Fruit fly (Drosophila melanogaster) whole organism, embryonic: Measurements from ENCODE around the gene ocn.

Experiments used
- Abd-B ChIP-seq: fragments of 200-800 bp; sonication (Bioruptor generic); optimal IDR thresholded peaks from 2 replicates; lab custom pipeline; 2018; ENCODE audit warnings: missing biosample characterization, mild to moderate bottlenecking, missing genetic modification characterization, moderate library complexity
- Ada2b ChIP-seq: fragments of 200-800 bp; sonication (Bioruptor generic); IDR thresholded peaks from 2 replicates; pipeline ENCODE4 v1.3.6; 2022; ENCODE audit warnings: missing biosample characterization, missing genetic modification characterization
- B-H2 ChIP-seq: fragments of 200-800 bp; sonication (Bioruptor generic); optimal IDR thresholded peaks from 2 replicates; lab custom pipeline; 2018; ENCODE audit warnings: missing biosample characterization, mild to moderate bottlenecking, missing genetic modification characterization
- BEAF-32 ChIP-seq: fragments of 200-800 bp; sonication (Bioruptor generic); optimal IDR thresholded peaks from 3 replicates; lab custom pipeline; 2017; ENCODE audit warnings: missing biosample characterization, missing genetic modification characterization, mild to moderate bottlenecking, moderate library complexity, missing genetic modification reagents
- BtbVII ChIP-seq: fragments of 200-800 bp; sonication (Bioruptor generic); optimal IDR thresholded peaks from 3 replicates; lab custom pipeline; 2017; ENCODE audit warnings: missing biosample characterization, mild to moderate bottlenecking, missing genetic modification characterization
- CG12391 ChIP-seq: fragments of 200-800 bp; sonication (Bioruptor generic); optimal IDR thresholded peaks from 3 replicates; lab custom pipeline; 2018; ENCODE audit warnings: missing biosample characterization, mild to moderate bottlenecking, missing genetic modification characterization, moderate library complexity
- CG14014 ChIP-seq: fragments of 200-800 bp; sonication (Bioruptor generic); IDR thresholded peaks from 2 replicates; pipeline ENCODE4 v1.3.6; 2022; ENCODE audit warnings: missing biosample characterization, missing genetic modification characterization
- CG15073 ChIP-seq: fragments of 200-800 bp; sonication (Bioruptor generic); optimal IDR thresholded peaks from 2 replicates; lab custom pipeline; 2016; ENCODE audit warnings: missing biosample characterization, missing genetic modification characterization
- CG17186 ChIP-seq: fragments of 200-800 bp; sonication (Bioruptor generic); optimal IDR thresholded peaks from 3 replicates; lab custom pipeline; 2017; ENCODE audit warnings: missing biosample characterization, missing genetic modification reagents, missing genetic modification characterization
- CG17829 ChIP-seq: fragments of 200-800 bp; optimal IDR thresholded peaks from 2 replicates; lab custom pipeline; 2019; ENCODE audit warnings: missing biosample characterization, mild to moderate bottlenecking, missing genetic modification characterization, moderate library complexity
- CG17912 ChIP-seq: fragments of 200-800 bp; sonication (Bioruptor generic); optimal IDR thresholded peaks from 2 replicates; lab custom pipeline; 2018; ENCODE audit warnings: missing biosample characterization, mild to moderate bottlenecking, missing genetic modification characterization
- CG18599 ChIP-seq: fragments of 200-800 bp; sonication (Bioruptor generic); optimal IDR thresholded peaks from 3 replicates; lab custom pipeline; 2017; ENCODE audit warnings: missing biosample characterization, missing genetic modification characterization, mild to moderate bottlenecking, moderate library complexity, missing genetic modification reagents
- CG32532 ChIP-seq: fragments of 200-800 bp; sonication (Bioruptor generic); IDR thresholded peaks from 2 replicates; pipeline ENCODE4 v1.3.6; 2022; ENCODE audit warnings: missing biosample characterization, missing genetic modification characterization
- CG4404 ChIP-seq: fragments of 200-800 bp; sonication (Bioruptor generic); IDR thresholded peaks from 2 replicates; pipeline ENCODE4 v1.3.6; 2022; ENCODE audit warnings: missing biosample characterization, missing genetic modification characterization
- CG6791 ChIP-seq: fragments of 200-800 bp; sonication (Bioruptor generic); IDR thresholded peaks from 3 replicates; pipeline ENCODE4 v1.3.6; 2022; ENCODE audit warnings: missing biosample characterization, missing genetic modification characterization; ENCODE audit not compliant: partially characterized antibody
- CG7357 ChIP-seq: fragments of 200-800 bp; sonication (Bioruptor generic); IDR thresholded peaks from 3 replicates; pipeline ENCODE4 v1.3.6; 2022; ENCODE audit warnings: missing biosample characterization, missing genetic modification characterization
- CG7372 ChIP-seq: fragments of 200-800 bp; sonication (Bioruptor generic); IDR thresholded peaks from 2 replicates; pipeline ENCODE4 v1.3.6; 2022; ENCODE audit warnings: missing biosample characterization, missing genetic modification characterization
- CG7556 ChIP-seq: fragments of 200-800 bp; sonication (Bioruptor generic); optimal IDR thresholded peaks from 2 replicates; lab custom pipeline; 2017; ENCODE audit warnings: missing biosample characterization, mild to moderate bottlenecking, missing genetic modification characterization
- CG7987 ChIP-seq: fragments of 200-800 bp; sonication (Bioruptor generic); optimal IDR thresholded peaks from 2 replicates; lab custom pipeline; 2018; ENCODE audit warnings: missing biosample characterization, mild to moderate bottlenecking, missing genetic modification characterization, moderate library complexity
- CrebB ChIP-seq: fragments of 200-800 bp; sonication (Bioruptor generic); optimal IDR thresholded peaks from 3 replicates; lab custom pipeline; 2018; ENCODE audit warnings: missing biosample characterization, mild to moderate bottlenecking, missing genetic modification characterization
- D ChIP-seq, 2 experiments: fragments of 200-800 bp in 1 of 2; fragments of >200 bp in 1 of 2; sonication (Bioruptor generic) in 1 of 2; optimal IDR thresholded peaks; 2 replicates in 1 of 2; 3 replicates in 1 of 2; lab custom pipeline; 2017; ENCODE audit warnings: mild to moderate bottlenecking in 1 of 2, missing biosample characterization in 1 of 2, missing genetic modification characterization in 1 of 2, missing genetic modification reagents in 1 of 2
- Dll ChIP-seq: fragments of 200-800 bp; sonication (Bioruptor generic); IDR thresholded peaks from 4 replicates; pipeline ENCODE4 v1.3.6; 2022; ENCODE audit warnings: missing biosample characterization, missing genetic modification characterization; ENCODE audit not compliant: partially characterized antibody
- Ets65A ChIP-seq: fragments of 200-800 bp; sonication (Bioruptor generic); peaks from one replicate; lab custom pipeline; 2016; ENCODE audit warnings: missing biosample characterization, missing genetic modification characterization
- H15 ChIP-seq: fragments of 200-800 bp; sonication (Bioruptor generic); IDR thresholded peaks from 3 replicates; pipeline ENCODE4 v1.3.6; 2022; ENCODE audit warnings: missing biosample characterization, missing genetic modification characterization
- HLH4C ChIP-seq: fragments of 200-800 bp; sonication (Bioruptor generic); IDR thresholded peaks from 3 replicates; pipeline ENCODE4 v1.3.6; 2022; ENCODE audit warnings: missing biosample characterization, missing genetic modification characterization; ENCODE audit not compliant: partially characterized antibody
- Hand ChIP-seq: fragments of 200-800 bp; sonication (Bioruptor generic); optimal IDR thresholded peaks from 2 replicates; lab custom pipeline; 2017; ENCODE audit warnings: mild to moderate bottlenecking, missing biosample characterization, missing genetic modification reagents, missing genetic modification characterization
- Jarid2 ChIP-seq: fragments of 200-800 bp; sonication (Bioruptor generic); optimal IDR thresholded peaks from 3 replicates; lab custom pipeline; 2017; ENCODE audit warnings: mild to moderate bottlenecking, missing biosample characterization, missing genetic modification reagents, missing genetic modification characterization
- MESR4 ChIP-seq: fragments of 200-800 bp; sonication (Bioruptor generic); optimal IDR thresholded peaks from 2 replicates; lab custom pipeline; 2018; ENCODE audit warnings: missing biosample characterization, mild to moderate bottlenecking, missing genetic modification characterization, moderate library complexity
- Mad ChIP-seq: fragments of 200-800 bp; sonication (Bioruptor generic); optimal IDR thresholded peaks from 2 replicates; lab custom pipeline; 2016; ENCODE audit warnings: missing biosample characterization, missing genetic modification characterization
- NC2α ChIP-seq: fragments of 200-800 bp; sonication (Bioruptor generic); optimal IDR thresholded peaks from 2 replicates; lab custom pipeline; 2016; ENCODE audit warnings: missing biosample characterization, missing genetic modification characterization
- Neu2 ChIP-seq: fragments of 200-800 bp; sonication (Bioruptor generic); optimal IDR thresholded peaks from 3 replicates; lab custom pipeline; 2016; ENCODE audit warnings: missing biosample characterization, missing genetic modification characterization, borderline replicate concordance
- Pdp1 ChIP-seq, 2 experiments: fragments of 200-800 bp; sonication (Bioruptor generic); optimal IDR thresholded peaks; 3 replicates each; lab custom pipeline; 2016; ENCODE audit warnings: missing biosample characterization in 2 of 2, missing genetic modification characterization in 2 of 2, mild to moderate bottlenecking in 1 of 2, moderate library complexity in 1 of 2
- Taf1 ChIP-seq: fragments of 200-800 bp; sonication (Bioruptor generic); IDR thresholded peaks from 2 replicates; pipeline ENCODE4 v1.3.6; 2022; ENCODE audit warnings: missing biosample characterization, missing genetic modification characterization
- Usf ChIP-seq: fragments of 200-800 bp; sonication (Bioruptor generic); optimal IDR thresholded peaks from 2 replicates; lab custom pipeline; 2017; ENCODE audit warnings: missing genotype, missing biosample characterization, missing genetic modification characterization
- abd-A ChIP-seq: fragments of 200-800 bp; sonication (Bioruptor generic); optimal IDR thresholded peaks from 3 replicates; lab custom pipeline; 2019; ENCODE audit warnings: missing biosample characterization, mild to moderate bottlenecking, missing genetic modification characterization, moderate library complexity
- ac ChIP-seq: fragments of 200-800 bp; sonication (Bioruptor generic); optimal IDR thresholded peaks from 3 replicates; lab custom pipeline; 2017; ENCODE audit warnings: missing biosample characterization, mild to moderate bottlenecking, missing genetic modification characterization
- cato ChIP-seq: fragments of 200-800 bp; sonication (Bioruptor generic); optimal IDR thresholded peaks from 2 replicates; lab custom pipeline; 2016; ENCODE audit warnings: missing biosample characterization, missing genetic modification characterization, borderline replicate concordance
- ewg ChIP-seq: fragments of 200-800 bp; sonication (Bioruptor generic); optimal IDR thresholded peaks from 3 replicates; lab custom pipeline; 2017; ENCODE audit warnings: mild to moderate bottlenecking, missing biosample characterization, missing genetic modification reagents, missing genetic modification characterization
- gcm ChIP-seq: fragments of 200-800 bp; sonication (Bioruptor generic); optimal IDR thresholded peaks from 2 replicates; lab custom pipeline; 2019; ENCODE audit warnings: missing biosample characterization, mild to moderate bottlenecking, missing genetic modification characterization, moderate library complexity
- gem ChIP-seq: fragments of 200-800 bp; sonication (Bioruptor generic); optimal IDR thresholded peaks from 2 replicates; lab custom pipeline; 2019; ENCODE audit warnings: missing biosample characterization, mild to moderate bottlenecking, missing genetic modification characterization, moderate library complexity
- h ChIP-seq: fragments of >200 bp; optimal IDR thresholded peaks from 2 replicates; lab custom pipeline; 2017
- hbn ChIP-seq: fragments of 200-800 bp; sonication (Bioruptor generic); IDR thresholded peaks from 2 replicates; pipeline ENCODE4 v1.3.6; 2022; ENCODE audit warnings: missing biosample characterization, missing genetic modification characterization; ENCODE audit not compliant: partially characterized antibody
- her ChIP-seq: fragments of 200-800 bp; sonication (Bioruptor generic); optimal IDR thresholded peaks from 2 replicates; lab custom pipeline; 2016; ENCODE audit warnings: missing biosample characterization, missing genetic modification characterization
- lmd ChIP-seq: fragments of 200-800 bp; sonication (Bioruptor generic); IDR thresholded peaks from 2 replicates; pipeline ENCODE4 v1.3.6; 2022; ENCODE audit warnings: missing biosample characterization, missing genetic modification characterization
- mam ChIP-seq: fragments of 200-800 bp; sonication (Bioruptor generic); optimal IDR thresholded peaks from 3 replicates; lab custom pipeline; 2016; ENCODE audit warnings: missing biosample characterization, missing genetic modification characterization
- nerfin-2 ChIP-seq: fragments of 200-800 bp; sonication (Bioruptor generic); IDR thresholded peaks from 2 replicates; pipeline ENCODE4 v1.3.6; 2022; ENCODE audit warnings: missing biosample characterization, missing genetic modification characterization; ENCODE audit not compliant: partially characterized antibody
- sens ChIP-seq: fragments of 200-800 bp; sonication (Bioruptor generic); peaks from one replicate; lab custom pipeline; 2016; ENCODE audit warnings: missing biosample characterization, missing genetic modification characterization
- sens-2 ChIP-seq: fragments of 200-800 bp; sonication (Bioruptor generic); IDR thresholded peaks from 2 replicates; pipeline ENCODE4 v1.3.6; 2022; ENCODE audit warnings: missing biosample characterization, missing genetic modification characterization
- twi ChIP-seq: fragments of 200-800 bp; optimal IDR thresholded peaks from 2 replicates; lab custom pipeline; 2019; ENCODE audit warnings: missing biosample characterization, mild to moderate bottlenecking, missing genetic modification characterization, moderate library complexity
- zf30C ChIP-seq: fragments of 200-800 bp; sonication (Bioruptor generic); optimal IDR thresholded peaks from 3 replicates; lab custom pipeline; 2018; ENCODE audit warnings: missing biosample characterization, mild to moderate bottlenecking, missing genetic modification characterization
- zfh2 ChIP-seq: fragments of 200-800 bp; sonication (Bioruptor generic); optimal IDR thresholded peaks from 2 replicates; lab custom pipeline; 2016; ENCODE audit warnings: missing biosample characterization, missing genetic modification characterization

The ocn gene

DNA sequence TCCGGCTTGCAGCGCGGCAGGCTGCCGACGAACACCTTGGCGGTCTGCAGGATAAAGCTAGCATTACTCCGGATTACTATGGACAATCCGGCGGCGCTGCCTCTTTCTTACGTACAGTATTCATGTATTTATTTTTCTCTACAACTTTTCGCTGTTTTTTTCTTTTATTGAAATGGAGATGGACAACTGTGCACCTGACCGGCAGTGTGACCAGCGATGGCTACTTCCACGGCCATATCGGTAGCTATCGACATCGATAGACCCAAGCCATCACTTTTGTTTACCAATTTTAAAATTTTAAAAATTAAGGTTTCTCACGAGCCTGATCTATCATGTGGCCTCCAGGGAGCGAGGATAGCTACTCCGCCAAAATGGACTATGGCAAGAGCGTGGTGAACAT is 42.5 kb downstream of the ocn start, which contains the start of the genes CG7903 and Sas-6 (continued):
- TF ChIP-seq CG17912 (GFP tag; lab: Kevin White, UChicago) (no peak), CG14014 (no peak), Mad (GFP tag; lab: Kevin White, UChicago) (no peak), Ets65A (GFP tag; lab: Kevin White, UChicago) (no peak), CG12391 (tag; lab: Kevin White, UChicago) (no peak), CG7372 (GFP tag; lab: Robert Waterston, UW) (no peak), h (lab: Kevin White, UChicago) (no peak), MESR4 (GFP tag; lab: Kevin White, UChicago) (peak; percentile 71), HLH4C (GFP tag; lab: Robert Waterston, UW) (peak; percentile 72), CG7556 (no peak), NC2α (GFP tag; lab: Kevin White, UChicago) (no peak), zf30C (GFP tag; lab: Kevin White, UChicago) (no peak), CG7357 (GFP tag; lab: Robert Waterston, UW) (no peak), hbn (GFP tag; lab: Robert Waterston, UW) (peak; percentile 72), CG15073 (GFP tag; lab: Kevin White, UChicago) (no peak), B-H2 (GFP tag; lab: Kevin White, UChicago) (no peak), CG4404 (GFP tag; lab: Robert Waterston, UW) (no peak), ac (no peak), BtbVII (GFP tag; lab: Kevin White, UChicago) (no peak), sens (GFP tag; lab: Kevin White, UChicago) (no peak), CG32532 (no peak), Neu2 (GFP tag; lab: Kevin White, UChicago) (no peak), CG17829 (no peak), Usf (no peak), twi (tag; lab: Kevin White, UChicago) (no peak), H15 (GFP tag; lab: Robert Waterston, UW) (no peak), sens-2 (GFP tag; lab: Robert Waterston, UW) (no peak), Abd-B (GFP tag; lab: Kevin White, UChicago) (no peak), nerfin-2 (GFP tag; lab: Robert Waterston, UW) (peak; percentile 56; the same call in 1 of the 2 replicates), CG17186 (GFP tag; lab: Kevin White, UChicago) (no peak), Taf1 (GFP tag; lab: Robert Waterston, UW) (no peak), CG6791 (GFP tag; lab: Robert Waterston, UW) (peak; percentile 88), CG7987 (GFP tag; lab: Kevin White, UChicago) (no peak), lmd (no peak; the same call in 1 of the 2 replicates), Jarid2 (GFP tag; lab: Kevin White, UChicago) (no peak), CrebB (no peak), mam (GFP tag; lab: Kevin White, UChicago) (no peak), Pdp1 (GFP tag; optimal IDR thresholded peaks at IDR 0.05; lab: Kevin White, UChicago) (no peak), ewg (GFP tag; lab: Kevin White, UChicago) (no peak), BEAF-32 (peak; percentile 73), D (optimal IDR thresholded peaks at IDR 0.05; lab: Kevin White, UChicago) (no peak), D (GFP tag; optimal IDR thresholded peaks at IDR 0.05; lab: Kevin White, UChicago) (no peak), zfh2 (no peak), CG18599 (GFP tag; lab: Kevin White, UChicago) (no peak), her (GFP tag; lab: Kevin White, UChicago) (no peak), Ada2b (no peak), gcm (GFP tag; lab: Kevin White, UChicago) (no peak), Hand (GFP tag; lab: Kevin White, UChicago) (no peak), Dll (GFP tag; lab: Robert Waterston, UW) (peak; percentile 73), cato (GFP tag; lab: Kevin White, UChicago) (no peak), gem (no peak), abd-A (tag; lab: Kevin White, UChicago) (no peak)
